Worm (Caenorhabditis elegans): Measurements from ENCODE around the gene zfp-1.

Gene zfp-1

DNA sequence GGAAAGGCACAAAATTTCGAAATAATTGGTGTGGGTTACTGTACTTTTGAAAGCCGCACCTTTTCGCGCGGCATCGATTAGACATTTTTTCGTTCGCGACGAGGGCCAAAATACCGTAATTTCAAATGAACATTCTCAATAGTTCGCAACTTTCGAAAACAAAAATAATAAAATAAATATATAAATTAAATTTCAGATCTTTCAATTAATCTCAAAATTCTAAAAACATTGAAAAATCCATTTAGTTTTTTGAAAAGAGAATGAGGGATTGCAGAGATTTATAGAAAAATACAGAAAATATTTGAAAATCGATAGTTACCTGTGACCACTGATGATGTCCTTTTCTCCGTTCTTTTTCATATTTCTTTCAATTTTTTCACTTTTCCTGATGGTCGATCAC lies 5.3 kb upstream of the zfp-1 start, which contains the start of gene K02D10.8:
Gene K02D10.8 (plus strand): TSS at position 301 of the 400 bp plus-strand sequence.
- no peak for TF ChIP-seq elt-3 (tag; optimal IDR thresholded peaks at IDR 0.05)
- no peak for TF ChIP-seq bed-3 (GFP tag; optimal IDR thresholded peaks at IDR 0.05)
- no peak for TF ChIP-seq lin-32 (GFP tag; optimal IDR thresholded peaks at IDR 0.05)
- TF ChIP-seq ham-2 (GFP tag; optimal IDR thresholded peaks at IDR 0.05), result no peak
- TF ChIP-seq tbx-8 (GFP tag; optimal IDR thresholded peaks at IDR 0.05), result no peak
- TF ChIP-seq zip-8 (tag; optimal IDR thresholded peaks at IDR 0.05), result no peak
- TF ChIP-seq ztf-11 (tag; optimal IDR thresholded peaks at IDR 0.05), result no peak
- TF ChIP-seq hlh-1 (tag; optimal IDR thresholded peaks at IDR 0.05), result no peak
- no peak for TF ChIP-seq ces-1 (GFP tag; optimal IDR thresholded peaks at IDR 0.05)
- no peak for TF ChIP-seq mls-2 (tag; optimal IDR thresholded peaks at IDR 0.05)
- TF ChIP-seq unc-39 (tag; optimal IDR thresholded peaks at IDR 0.05), result no peak
- no peak for TF ChIP-seq nhr-2 (tag; optimal IDR thresholded peaks at IDR 0.05)
- TF ChIP-seq drap-1 (GFP tag; optimal IDR thresholded peaks at IDR 0.05), result no peak
- no peak for TF ChIP-seq ceh-43 (GFP tag; optimal IDR thresholded peaks at IDR 0.05)
- no peak for TF ChIP-seq cnd-1 (tag; optimal IDR thresholded peaks at IDR 0.05)
- TF ChIP-seq unc-120 (tag; optimal IDR thresholded peaks at IDR 0.05; ENCODE audit: poor library complexity, severe bottlenecking), result no peak
- TF ChIP-seq nhr-12 (tag; optimal IDR thresholded peaks at IDR 0.05), result no peak
- no peak for TF ChIP-seq snpc-4 (tag; optimal IDR thresholded peaks at IDR 0.05)
- TF ChIP-seq mep-1 (tag; optimal IDR thresholded peaks at IDR 0.05), result no peak

- TF ChIP-seq bed-3 (GFP tag; optimal IDR thresholded peaks at IDR 0.05) (no peak), unc-120 (tag; optimal IDR thresholded peaks at IDR 0.05; ENCODE audit: poor library complexity, severe bottlenecking) (no peak), hlh-1 (tag; optimal IDR thresholded peaks at IDR 0.05) (no peak), pha-4 (tag; optimal IDR thresholded peaks at IDR 0.05) (no peak), lsy-2 (tag; optimal IDR thresholded peaks at IDR 0.05) (no peak), unc-62 (GFP tag; optimal IDR thresholded peaks at IDR 0.05) (no peak), blmp-1 (tag; optimal IDR thresholded peaks at IDR 0.05) (no peak), mep-1 (tag; optimal IDR thresholded peaks at IDR 0.05) (no peak), nhr-2 (tag; optimal IDR thresholded peaks at IDR 0.05) (no peak), ces-1 (GFP tag; optimal IDR thresholded peaks at IDR 0.05) (no peak), zip-8 (tag; optimal IDR thresholded peaks at IDR 0.05) (no peak), nhr-76 (tag; optimal IDR thresholded peaks at IDR 0.05) (no peak), ham-2 (GFP tag; optimal IDR thresholded peaks at IDR 0.05) (no peak), flh-1 (GFP tag; optimal IDR thresholded peaks at IDR 0.05) (no peak)
Observed at ce11 chrIII:8788690-8789089, 2.6 kb upstream of the zfp-1 start.

ce11 chrIII:8792251-8792650 lies 916 bp downstream of the zfp-1 start, which contains the start of gene ztf-1:
TSS of gene ztf-1 (minus strand) at chrIII:8792351.
- no peak for TF ChIP-seq mls-2 (tag; optimal IDR thresholded peaks at IDR 0.05)
- TF ChIP-seq snpc-4 (tag; optimal IDR thresholded peaks at IDR 0.05), result no peak
- TF ChIP-seq nhr-28 (tag; optimal IDR thresholded peaks at IDR 0.05), result no peak
- TF ChIP-seq ceh-83 (GFP tag; optimal IDR thresholded peaks at IDR 0.05), result no peak
- TF ChIP-seq hlh-1 (tag; optimal IDR thresholded peaks at IDR 0.05), result no peak
- no peak for TF ChIP-seq ceh-43 (GFP tag; optimal IDR thresholded peaks at IDR 0.05)
- no peak for TF ChIP-seq mep-1 (tag; optimal IDR thresholded peaks at IDR 0.05)
- no peak for TF ChIP-seq unc-120 (tag; optimal IDR thresholded peaks at IDR 0.05; ENCODE audit: poor library complexity, severe bottlenecking)
- no peak for TF ChIP-seq blmp-1 (tag; optimal IDR thresholded peaks at IDR 0.05)
- no peak for TF ChIP-seq nhr-2 (tag; optimal IDR thresholded peaks at IDR 0.05)
- no peak for TF ChIP-seq bed-3 (GFP tag; optimal IDR thresholded peaks at IDR 0.05)
- no peak for TF ChIP-seq lin-13 (tag; optimal IDR thresholded peaks at IDR 0.05)
- TF ChIP-seq nhr-237 (tag; optimal IDR thresholded peaks at IDR 0.05), result no peak
- no peak for TF ChIP-seq ceh-39 (tag; optimal IDR thresholded peaks at IDR 0.05)
- no peak for TF ChIP-seq sem-2 (GFP tag; optimal IDR thresholded peaks at IDR 0.05)
- no peak for TF ChIP-seq drap-1 (GFP tag; optimal IDR thresholded peaks at IDR 0.05)
- TF ChIP-seq nhr-12 (tag; optimal IDR thresholded peaks at IDR 0.05), result no peak
- no peak for TF ChIP-seq elt-1 (tag; optimal IDR thresholded peaks at IDR 0.05; ENCODE audit: borderline replicate concordance, insufficient read depth)

DNA sequence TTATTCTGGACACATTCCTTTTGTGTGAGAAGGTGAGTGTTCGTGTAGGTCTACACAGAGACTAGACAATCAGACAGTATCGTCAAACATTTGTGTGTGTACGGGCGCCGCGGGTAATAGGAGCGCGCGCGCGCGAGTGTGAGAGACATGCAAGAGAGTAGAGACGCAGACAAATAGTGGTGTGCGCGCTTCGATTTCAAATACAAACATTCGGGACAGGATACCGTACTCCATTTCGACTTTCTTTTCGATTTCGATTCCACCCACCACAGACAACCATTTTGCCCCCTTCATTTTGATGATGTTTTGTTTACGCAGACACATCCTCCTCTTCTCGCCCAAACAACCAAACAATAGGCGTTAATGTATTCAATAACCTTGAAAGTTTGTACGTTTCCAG lies 3.5 kb downstream of the zfp-1 start:
- no peak for TF ChIP-seq zip-8 (tag; optimal IDR thresholded peaks at IDR 0.05)
- peak; percentile 11 for TF ChIP-seq lin-13 (tag; optimal IDR thresholded peaks at IDR 0.05)
- TF ChIP-seq hlh-1 (tag; optimal IDR thresholded peaks at IDR 0.05), result no peak
- TF ChIP-seq nhr-76 (tag; optimal IDR thresholded peaks at IDR 0.05), result no peak
- TF ChIP-seq drap-1 (GFP tag; optimal IDR thresholded peaks at IDR 0.05), result peak; percentile 51
- TF ChIP-seq cnd-1 (tag; optimal IDR thresholded peaks at IDR 0.05), result no peak
- peak; percentile 90 for TF ChIP-seq pha-4 (tag; optimal IDR thresholded peaks at IDR 0.05)
- no peak for TF ChIP-seq mab-5 (tag; optimal IDR thresholded peaks at IDR 0.05)
- no peak for TF ChIP-seq ceh-83 (GFP tag; optimal IDR thresholded peaks at IDR 0.05)
- no peak for TF ChIP-seq unc-62 (GFP tag; optimal IDR thresholded peaks at IDR 0.05)
- TF ChIP-seq sem-2 (GFP tag; optimal IDR thresholded peaks at IDR 0.05), result no peak
- peak; percentile 2 for TF ChIP-seq elt-3 (tag; optimal IDR thresholded peaks at IDR 0.05)
- TF ChIP-seq lin-32 (GFP tag; optimal IDR thresholded peaks at IDR 0.05), result no peak
- TF ChIP-seq mls-2 (tag; optimal IDR thresholded peaks at IDR 0.05), result no peak
- no peak for TF ChIP-seq ceh-39 (tag; optimal IDR thresholded peaks at IDR 0.05)
- TF ChIP-seq nhr-28 (tag; optimal IDR thresholded peaks at IDR 0.05), result no peak
- no peak for TF ChIP-seq mep-1 (tag; optimal IDR thresholded peaks at IDR 0.05)
- no peak for TF ChIP-seq elt-1 (tag; optimal IDR thresholded peaks at IDR 0.05; ENCODE audit: borderline replicate concordance, insufficient read depth)
- TF ChIP-seq nhr-2 (tag; optimal IDR thresholded peaks at IDR 0.05), result no peak
- TF ChIP-seq sptf-1 (tag; optimal IDR thresholded peaks at IDR 0.05), result peak; percentile 7
- TF ChIP-seq lsy-2 (tag; optimal IDR thresholded peaks at IDR 0.05), result peak; percentile 73
- no peak for TF ChIP-seq unc-39 (tag; optimal IDR thresholded peaks at IDR 0.05)
- TF ChIP-seq ces-1 (GFP tag; optimal IDR thresholded peaks at IDR 0.05), result no peak
- TF ChIP-seq flh-1 (GFP tag; optimal IDR thresholded peaks at IDR 0.05), result peak; percentile 19
- no peak for TF ChIP-seq tbx-8 (GFP tag; optimal IDR thresholded peaks at IDR 0.05)
- no peak for TF ChIP-seq unc-120 (tag; optimal IDR thresholded peaks at IDR 0.05; ENCODE audit: poor library complexity, severe bottlenecking)
- TF ChIP-seq blmp-1 (tag; optimal IDR thresholded peaks at IDR 0.05), result peak; percentile 28
- TF ChIP-seq M03D4.4 (tag; optimal IDR thresholded peaks at IDR 0.05), result no peak
- peak; percentile 48 for TF ChIP-seq ham-2 (GFP tag; optimal IDR thresholded peaks at IDR 0.05)
- no peak for TF ChIP-seq bed-3 (GFP tag; optimal IDR thresholded peaks at IDR 0.05)
- TF ChIP-seq ceh-43 (GFP tag; optimal IDR thresholded peaks at IDR 0.05), result no peak
- TF ChIP-seq nhr-237 (tag; optimal IDR thresholded peaks at IDR 0.05), result peak; percentile 27
- no peak for TF ChIP-seq ztf-11 (tag; optimal IDR thresholded peaks at IDR 0.05)
- TF ChIP-seq snpc-4 (tag; optimal IDR thresholded peaks at IDR 0.05), result no peak
- no peak for TF ChIP-seq nhr-12 (tag; optimal IDR thresholded peaks at IDR 0.05)
